Worm (Caenorhabditis elegans) whole organism, L4 larva: ENCODE data around the gene set-15.

Source experiments
- T26A8.4 ChIP-seq: fragments of 200-800 bp; sonication (Bioruptor generic); IDR thresholded peaks from 2 replicates; pipeline ENCODE4 v1.3.6; 2022; ENCODE audit warnings: missing genetic modification characterization, missing compliant biosample characterization
- Y105C5A.15 ChIP-seq: fragments of 200-800 bp; sonication (Bioruptor generic); IDR thresholded peaks from 2 replicates; pipeline ENCODE4 v1.3.6; 2022; ENCODE audit warnings: missing genetic modification characterization, missing compliant biosample characterization
- Y48G9A.11 ChIP-seq: fragments of 200-800 bp; sonication (Bioruptor generic); IDR thresholded peaks from 2 replicates; pipeline ENCODE4 v1.3.6; 2022; ENCODE audit warnings: missing genetic modification reagents, missing genetic modification characterization, missing compliant biosample characterization
- Y75B8A.6 ChIP-seq: fragments of 200-800 bp; sonication (Bioruptor generic); IDR thresholded peaks from 2 replicates; pipeline ENCODE4 v1.3.6; 2022; ENCODE audit warnings: missing genetic modification reagents, missing genetic modification characterization, missing compliant biosample characterization
- aha-1 ChIP-seq: fragments of 150-350 bp; peaks from one replicate; lab custom pipeline; 2014; ENCODE audit warnings: missing biosample characterization, missing genetic modification characterization
- aly-2 ChIP-seq: sonication (generic microtip); optimal IDR thresholded peaks from 2 replicates; lab custom pipeline; 2018; ENCODE audit warnings: missing biosample characterization, missing genetic modification characterization
- ama-1 ChIP-seq: fragments of 150-350 bp; optimal IDR thresholded peaks from 2 replicates; lab custom pipeline; 2014; ENCODE audit warnings: inconsistent platforms, mixed read lengths
- ceh-32 ChIP-seq: sonication (generic microtip); optimal IDR thresholded peaks from 2 replicates; lab custom pipeline; 2016; ENCODE audit warnings: mild to moderate bottlenecking, missing genetic modification characterization, missing compliant biosample characterization; ENCODE audit not compliant: poor library complexity
- ceh-44 ChIP-seq: fragments of 200-800 bp; sonication (Bioruptor generic); IDR thresholded peaks from 2 replicates; pipeline ENCODE4 v1.3.6; 2022; ENCODE audit warnings: missing genetic modification reagents, missing genetic modification characterization, missing compliant biosample characterization
- ces-1 ChIP-seq: fragments of 150-350 bp; sonication (generic microtip); optimal IDR thresholded peaks from 4 replicates; lab custom pipeline; 2014; ENCODE audit warnings: missing biosample characterization, missing genetic modification reagents, missing genetic modification characterization
- daf-16 ChIP-seq, 3 experiments: sonication (generic microtip); optimal IDR thresholded peaks; 2 replicates each; lab custom pipeline; 2016 to 2017; ENCODE audit warnings: missing genetic modification characterization in 3 of 3, missing genetic modification reagents in 3 of 3, mild to moderate bottlenecking in 2 of 3, missing compliant biosample characterization in 2 of 3, missing biosample characterization in 1 of 3, moderate library complexity in 1 of 3
- dmd-8 ChIP-seq: fragments of 200-800 bp; sonication (Bioruptor generic); IDR thresholded peaks from 2 replicates; pipeline ENCODE4 v1.3.6; 2022; ENCODE audit warnings: missing genetic modification characterization, missing compliant biosample characterization
- dmd-9 ChIP-seq: fragments of 200-800 bp; sonication (Bioruptor generic); IDR thresholded peaks from 2 replicates; pipeline ENCODE4 v1.3.6; 2022; ENCODE audit warnings: missing genetic modification reagents, missing genetic modification characterization, missing compliant biosample characterization
- dpl-1 ChIP-seq: fragments of 150-350 bp; optimal IDR thresholded peaks from 2 replicates; lab custom pipeline; 2014; ENCODE audit warnings: missing biosample characterization, missing genetic modification reagents, missing genetic modification characterization
- dve-1 ChIP-seq: sonication (generic microtip); optimal IDR thresholded peaks from 2 replicates; lab custom pipeline; 2017; ENCODE audit warnings: antibody characterized with exemption, mild to moderate bottlenecking, missing genetic modification characterization, missing compliant biosample characterization; ENCODE audit not compliant: insufficient read depth
- egl-43 ChIP-seq: fragments of 200-800 bp; sonication (Bioruptor generic); IDR thresholded peaks from 2 replicates; pipeline ENCODE4 v1.3.6; 2022; ENCODE audit warnings: missing genetic modification reagents, missing genetic modification characterization, missing compliant biosample characterization
- fkh-10 ChIP-seq: fragments of 150-350 bp; optimal IDR thresholded peaks from 2 replicates; lab custom pipeline; 2014; ENCODE audit warnings: missing biosample characterization, missing genetic modification reagents, missing genetic modification characterization
- hlh-11 ChIP-seq: fragments of 200-800 bp; sonication (Bioruptor generic); optimal IDR thresholded peaks from 2 replicates; lab custom pipeline; 2018; ENCODE audit warnings: mild to moderate bottlenecking, missing genetic modification characterization, missing compliant biosample characterization
- hlh-30 ChIP-seq: sonication (generic microtip); optimal IDR thresholded peaks from 2 replicates; lab custom pipeline; 2017; ENCODE audit warnings: antibody characterized with exemption, mild to moderate bottlenecking, missing genetic modification characterization, missing compliant biosample characterization; ENCODE audit not compliant: insufficient read depth
- jun-1 ChIP-seq: fragments of 150-350 bp; optimal IDR thresholded peaks from 2 replicates; lab custom pipeline; 2014; ENCODE audit warnings: missing biosample characterization, missing genetic modification reagents, missing genetic modification characterization
- lim-7 ChIP-seq: fragments of 200-800 bp; sonication (Bioruptor generic); IDR thresholded peaks from 2 replicates; pipeline ENCODE4 v1.3.6; 2022; ENCODE audit warnings: missing genetic modification characterization, missing compliant biosample characterization
- lin-13 ChIP-seq: fragments of 150-350 bp; optimal IDR thresholded peaks from 2 replicates; lab custom pipeline; 2014; ENCODE audit warnings: missing biosample characterization, missing genetic modification reagents, missing genetic modification characterization
- lin-38 ChIP-seq: fragments of 200-800 bp; sonication (Bioruptor generic); IDR thresholded peaks from 2 replicates; pipeline ENCODE4 v1.3.6; 2022; ENCODE audit warnings: missing genetic modification reagents, missing genetic modification characterization, missing compliant biosample characterization
- lsy-2 ChIP-seq, 2 experiments: fragments of 150-350 bp in 1 of 2; sonication (generic microtip) in 1 of 2; optimal IDR thresholded peaks; 2 replicates each; lab custom pipeline; 2014 to 2017; ENCODE audit warnings: missing biosample characterization in 2 of 2, missing genetic modification characterization in 2 of 2
- madf-5 ChIP-seq, 2 experiments: fragments of 200-800 bp; sonication (Bioruptor generic); IDR thresholded peaks; 2 replicates each; pipeline ENCODE4 v1.3.6; 2022; ENCODE audit warnings: missing compliant biosample characterization in 2 of 2, missing genetic modification characterization in 2 of 2
- madf-9 ChIP-seq: fragments of 200-800 bp; sonication (Bioruptor generic); conservative IDR thresholded peaks from 2 replicates; pipeline ENCODE4 v1.3.6; 2022; ENCODE audit warnings: missing genetic modification reagents, missing genetic modification characterization, missing compliant biosample characterization
- mdl-1 ChIP-seq, 2 experiments: fragments of 150-350 bp in 1 of 2; sonication (generic microtip) in 1 of 2; optimal IDR thresholded peaks; 2 replicates each; lab custom pipeline; 2014 to 2017; ENCODE audit warnings: missing biosample characterization in 2 of 2, missing genetic modification characterization in 2 of 2
- mep-1 ChIP-seq: fragments of 150-350 bp; sonication (generic microtip); optimal IDR thresholded peaks from 3 replicates; lab custom pipeline; 2014; ENCODE audit warnings: missing biosample characterization, missing genetic modification characterization
- mxl-3 ChIP-seq: fragments of 200-800 bp; sonication (Bioruptor generic); optimal IDR thresholded peaks from 2 replicates; lab custom pipeline; 2018; ENCODE audit warnings: mild to moderate bottlenecking, missing genetic modification characterization, missing compliant biosample characterization
- nhr-10 ChIP-seq: fragments of 150-350 bp; optimal IDR thresholded peaks from 2 replicates; lab custom pipeline; 2014; ENCODE audit warnings: missing biosample characterization, missing genetic modification characterization
- nhr-237 ChIP-seq: sonication (generic microtip); optimal IDR thresholded peaks from 2 replicates; lab custom pipeline; 2017; ENCODE audit warnings: missing biosample characterization, missing genetic modification characterization
- nhr-28 ChIP-seq: fragments of 150-350 bp; optimal IDR thresholded peaks from 2 replicates; lab custom pipeline; 2014; ENCODE audit warnings: missing biosample characterization, missing genetic modification characterization
- nhr-48 ChIP-seq: sonication (generic microtip); optimal IDR thresholded peaks from 2 replicates; lab custom pipeline; 2016; ENCODE audit warnings: mild to moderate bottlenecking, missing genetic modification characterization, missing compliant biosample characterization
- nhr-6 ChIP-seq: fragments of 150-350 bp; optimal IDR thresholded peaks from 2 replicates; lab custom pipeline; 2014; ENCODE audit warnings: missing biosample characterization, missing genetic modification characterization
- nhr-76 ChIP-seq: fragments of 150-350 bp; optimal IDR thresholded peaks from 2 replicates; lab custom pipeline; 2014; ENCODE audit warnings: missing biosample characterization, missing genetic modification characterization
- nhr-77 ChIP-seq: fragments of 150-350 bp; optimal IDR thresholded peaks from 2 replicates; lab custom pipeline; 2014; ENCODE audit warnings: missing biosample characterization, missing genetic modification characterization
- pha-4 ChIP-seq, 2 experiments: fragments of 150-350 bp in 1 of 2; fragments of 200-800 bp in 1 of 2; sonication (Bioruptor generic) in 1 of 2; IDR thresholded peaks in 1 of 2; optimal IDR thresholded peaks in 1 of 2; 2 replicates each; pipeline versions ENCODE4 v1.3.6 to Lab custom; 2014 to 2022; ENCODE audit warnings: missing genetic modification characterization in 2 of 2, missing genetic modification reagents in 2 of 2, missing biosample characterization in 1 of 2, missing compliant biosample characterization in 1 of 2
- pqm-1 ChIP-seq: sonication (generic microtip); optimal IDR thresholded peaks from 2 replicates; lab custom pipeline; 2017; ENCODE audit warnings: missing biosample characterization, missing genetic modification characterization
- rbr-2 ChIP-seq: sonication (generic microtip); optimal IDR thresholded peaks from 2 replicates; lab custom pipeline; 2016; ENCODE audit warnings: missing genotype, missing genetic modification characterization, missing compliant biosample characterization
- saeg-2 ChIP-seq: fragments of 200-800 bp; sonication (Bioruptor generic); IDR thresholded peaks from 2 replicates; pipeline ENCODE4 v1.3.6; 2022; ENCODE audit warnings: missing genetic modification reagents, missing genetic modification characterization, missing compliant biosample characterization
- set-16 ChIP-seq: fragments of 200-800 bp; sonication (Bioruptor generic); IDR thresholded peaks from 2 replicates; pipeline ENCODE4 v1.3.6; 2022; ENCODE audit warnings: missing genetic modification reagents, missing genetic modification characterization, missing compliant biosample characterization
- snpc-1.2 ChIP-seq: fragments of 200-800 bp; sonication (Bioruptor generic); IDR thresholded peaks from 2 replicates; pipeline ENCODE4 v1.3.6; 2022; ENCODE audit warnings: missing genetic modification reagents, missing genetic modification characterization, missing compliant biosample characterization
- unc-130 ChIP-seq: sonication (generic microtip); optimal IDR thresholded peaks from 2 replicates; lab custom pipeline; 2016; ENCODE audit warnings: missing genetic modification reagents, missing genetic modification characterization, missing compliant biosample characterization
- unc-39 ChIP-seq: sonication (generic microtip); optimal IDR thresholded peaks from 2 replicates; lab custom pipeline; 2017; ENCODE audit warnings: missing biosample characterization, missing genetic modification characterization
- unc-62 ChIP-seq, 3 experiments: fragments of 150-350 bp in 1 of 3; sonication (generic microtip); optimal IDR thresholded peaks in 2 of 3; peaks in 1 of 3; 1 replicate in 1 of 3; 2 replicates in 2 of 3; lab custom pipeline; 2014 to 2017; ENCODE audit warnings: missing biosample characterization in 3 of 3, missing genetic modification characterization in 3 of 3, missing genetic modification reagents in 3 of 3, missing genotype in 1 of 3
- vab-7 ChIP-seq: fragments of 200-800 bp; sonication (Bioruptor generic); IDR thresholded peaks from 2 replicates; pipeline ENCODE4 v1.3.6; 2022; ENCODE audit warnings: missing genetic modification reagents, missing genetic modification characterization, missing compliant biosample characterization
- zfp-3 ChIP-seq: fragments of 200-800 bp; sonication (Bioruptor generic); conservative IDR thresholded peaks from 2 replicates; pipeline ENCODE4 v1.3.6; 2022; ENCODE audit warnings: missing genetic modification reagents, missing genetic modification characterization, missing compliant biosample characterization
- ztf-11 ChIP-seq: fragments of 150-350 bp; optimal IDR thresholded peaks from 2 replicates; lab custom pipeline; 2014; ENCODE audit warnings: missing biosample characterization, missing genetic modification characterization

set-15 gene

DNA sequence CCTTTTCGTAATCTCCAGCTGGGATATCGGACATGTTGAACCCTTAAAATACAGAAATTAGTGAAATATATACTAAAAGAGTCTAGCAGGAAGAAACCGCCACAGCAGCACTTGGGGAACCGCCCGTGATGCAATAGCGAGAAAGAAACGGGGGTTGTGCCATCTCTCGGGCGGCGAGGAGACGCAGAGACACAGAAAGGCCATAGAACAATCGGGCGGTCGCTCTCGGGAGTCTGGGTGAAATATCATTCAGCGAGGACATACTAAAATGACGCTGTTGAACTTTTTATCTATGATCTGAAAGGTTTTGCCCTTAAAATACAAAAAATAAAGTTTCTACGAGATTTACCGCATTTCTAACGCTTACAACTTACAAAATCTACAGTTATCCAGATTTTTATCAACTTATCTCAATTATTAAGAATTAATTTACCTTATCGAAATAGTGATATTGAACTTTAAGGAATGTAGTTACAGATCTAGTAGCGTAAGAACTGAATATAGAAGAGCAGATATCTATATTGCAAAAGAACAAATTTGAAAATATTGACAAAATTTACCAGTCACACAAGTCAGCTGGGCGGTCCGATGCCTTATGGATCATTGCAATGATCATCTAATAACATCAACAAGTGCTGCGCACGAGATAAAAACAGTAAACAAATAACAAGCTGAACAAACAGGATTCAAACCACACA lies 31.5 kb downstream of the set-15 start, which contains the start of gene cyc-2.1 (continued):
- peak; percentile 82 for TF ChIP-seq snpc-1.2 (GFP tag; lab: Robert Waterston, UW)
- TF ChIP-seq pha-4 (GFP tag; IDR thresholded peaks at IDR 0.05; lab: Robert Waterston, UW): peak; percentile 65; the same call in 1 of the 2 replicates
- no peak for TF ChIP-seq pha-4 (tag; optimal IDR thresholded peaks at IDR 0.05; lab: Kevin White, UChicago)
- peak in 1 of 2 experiments; percentile 8 for TF ChIP-seq unc-62 (GFP tag; optimal IDR thresholded peaks at IDR 0.05 in 1 of 2; lab: Kevin White, UChicago)
- no peak for TF ChIP-seq unc-62 (tag; optimal IDR thresholded peaks at IDR 0.05; lab: Kevin White, UChicago)
- TF ChIP-seq lin-13 (GFP tag; lab: Kevin White, UChicago): peak; percentile 36
- peak; percentile 67 for TF ChIP-seq set-16
- peak; percentile 42 for TF ChIP-seq nhr-77 (tag; lab: Kevin White, UChicago)
- TF ChIP-seq lin-38 (GFP tag; lab: Robert Waterston, UW): peak; percentile 79
- 0 out of 2 replicates have a peak, but pooled peaks have one; percentile 54 for TF ChIP-seq dmd-8 (GFP tag; lab: Robert Waterston, UW)
- peak; percentile 62 for TF ChIP-seq dve-1 (tag; lab: Kevin White, UChicago)
- peak; percentile 69 for TF ChIP-seq lim-7 (GFP tag; lab: Robert Waterston, UW)
- TF ChIP-seq madf-9: peak; percentile 54; the same call in 1 of the 2 replicates
- peak; percentile 78 for TF ChIP-seq ama-1 (lab: Kevin White, UChicago)
- TF ChIP-seq Y75B8A.6 (GFP tag; lab: Robert Waterston, UW): 0 out of 2 replicates have a peak, but pooled peaks have one; percentile 22
- TF ChIP-seq unc-130 (GFP tag; lab: Kevin White, UChicago): peak; percentile 43
- no peak for TF ChIP-seq ztf-11 (tag; lab: Kevin White, UChicago)
- TF ChIP-seq ces-1 (GFP tag; lab: Kevin White, UChicago): no peak
- no peak for TF ChIP-seq unc-39 (tag; lab: Kevin White, UChicago)
- TF ChIP-seq dmd-9 (GFP tag; lab: Robert Waterston, UW): no peak
- TF ChIP-seq T26A8.4 (GFP tag; lab: Robert Waterston, UW): peak; percentile 73
- peak; percentile 84 for TF ChIP-seq egl-43
- peak; percentile 24 for TF ChIP-seq jun-1
- TF ChIP-seq saeg-2 (GFP tag; lab: Robert Waterston, UW): no peak
- no peak for TF ChIP-seq daf-16 (GFP tag; optimal IDR thresholded peaks at IDR 0.05; lab: Kevin White, UChicago)
- peak; percentile 44 for TF ChIP-seq daf-16 (tag; optimal IDR thresholded peaks at IDR 0.05; lab: Kevin White, UChicago)
- peak; percentile 85 for TF ChIP-seq hlh-11 (tag; lab: Kevin White, UChicago)
- peak; percentile 80 for TF ChIP-seq mep-1 (tag; lab: Kevin White, UChicago)
- no peak for TF ChIP-seq ceh-32 (tag; lab: Kevin White, UChicago)
- TF ChIP-seq zfp-3: no peak
- TF ChIP-seq nhr-6 (tag; lab: Kevin White, UChicago): peak; percentile 61
- no peak for TF ChIP-seq nhr-76 (tag; lab: Kevin White, UChicago)
- no peak for TF ChIP-seq aly-2
- TF ChIP-seq aha-1 (tag; lab: Kevin White, UChicago): peak; percentile 92
- TF ChIP-seq madf-5 (GFP tag; IDR thresholded peaks at IDR 0.05; lab: Robert Waterston, UW): peak in 1 of 2 experiments; percentile 49; a peak in 1 of 4 replicates
- TF ChIP-seq mxl-3 (GFP tag; lab: Kevin White, UChicago): peak; percentile 45
- no peak for TF ChIP-seq mdl-1 (tag; optimal IDR thresholded peaks at IDR 0.05; lab: Kevin White, UChicago)
- TF ChIP-seq nhr-48 (tag; lab: Kevin White, UChicago): peak; percentile 57
- TF ChIP-seq ceh-44 (GFP tag; lab: Robert Waterston, UW): no peak
- peak; percentile 64 for TF ChIP-seq Y105C5A.15 (GFP tag; lab: Robert Waterston, UW)
- TF ChIP-seq lsy-2 (tag; optimal IDR thresholded peaks at IDR 0.05; lab: Kevin White, UChicago): peak; percentile 79 to 90
- peak; percentile 37; the same call in 1 of the 2 replicates for TF ChIP-seq vab-7 (GFP tag; lab: Robert Waterston, UW)
- TF ChIP-seq fkh-10 (GFP tag; lab: Kevin White, UChicago): no peak
- TF ChIP-seq nhr-10: peak; percentile 76
- peak; percentile 21 for TF ChIP-seq nhr-237 (tag; lab: Kevin White, UChicago)
- TF ChIP-seq hlh-30 (tag; lab: Kevin White, UChicago): peak; percentile 18
- peak; percentile 55 for TF ChIP-seq nhr-28
- peak; percentile 5 for TF ChIP-seq pqm-1 (tag; lab: Kevin White, UChicago)
- TF ChIP-seq Y48G9A.11: peak; percentile 28; the same call in 1 of the 2 replicates
- TF ChIP-seq dpl-1 (GFP tag; lab: Kevin White, UChicago): peak; percentile 17
- peak; percentile 68 for TF ChIP-seq rbr-2 (tag; lab: Kevin White, UChicago)
